Fruit fly (Drosophila melanogaster) whole organism, embryonic: ENCODE results near the gene Prx1.

ENCODE experiments used
- CG12744 ChIP-seq: fragments of 200-800 bp; sonication (Bioruptor generic); optimal IDR thresholded peaks from 2 replicates; lab custom pipeline; 2016; ENCODE audit warnings: missing biosample characterization, missing genetic modification characterization
- CG33557 ChIP-seq: fragments of 200-800 bp; sonication (Bioruptor generic); optimal IDR thresholded peaks from 2 replicates; lab custom pipeline; 2019; ENCODE audit warnings: missing biosample characterization, mild to moderate bottlenecking, missing genetic modification characterization, moderate library complexity
- CG7987 ChIP-seq: fragments of 200-800 bp; sonication (Bioruptor generic); optimal IDR thresholded peaks from 2 replicates; lab custom pipeline; 2018; ENCODE audit warnings: missing biosample characterization, mild to moderate bottlenecking, missing genetic modification characterization, moderate library complexity
- Gug ChIP-seq: fragments of 200-800 bp; sonication (Bioruptor generic); IDR thresholded peaks from 4 replicates; pipeline ENCODE4 v1.3.6; 2022; ENCODE audit warnings: missing biosample characterization, missing genetic modification characterization
- Taf1 ChIP-seq: fragments of 200-800 bp; sonication (Bioruptor generic); IDR thresholded peaks from 2 replicates; pipeline ENCODE4 v1.3.6; 2022; ENCODE audit warnings: missing biosample characterization, missing genetic modification characterization
- dysf ChIP-seq: fragments of 200-800 bp; sonication (Bioruptor generic); IDR thresholded peaks from 3 replicates; pipeline ENCODE4 v1.3.6; 2022; ENCODE audit warnings: missing biosample characterization, missing genetic modification characterization
- usp ChIP-seq: fragments of >200 bp; optimal IDR thresholded peaks from 2 replicates; lab custom pipeline; 2017; ENCODE audit warnings: missing biosample characterization, missing genetic modification characterization

DNA sequence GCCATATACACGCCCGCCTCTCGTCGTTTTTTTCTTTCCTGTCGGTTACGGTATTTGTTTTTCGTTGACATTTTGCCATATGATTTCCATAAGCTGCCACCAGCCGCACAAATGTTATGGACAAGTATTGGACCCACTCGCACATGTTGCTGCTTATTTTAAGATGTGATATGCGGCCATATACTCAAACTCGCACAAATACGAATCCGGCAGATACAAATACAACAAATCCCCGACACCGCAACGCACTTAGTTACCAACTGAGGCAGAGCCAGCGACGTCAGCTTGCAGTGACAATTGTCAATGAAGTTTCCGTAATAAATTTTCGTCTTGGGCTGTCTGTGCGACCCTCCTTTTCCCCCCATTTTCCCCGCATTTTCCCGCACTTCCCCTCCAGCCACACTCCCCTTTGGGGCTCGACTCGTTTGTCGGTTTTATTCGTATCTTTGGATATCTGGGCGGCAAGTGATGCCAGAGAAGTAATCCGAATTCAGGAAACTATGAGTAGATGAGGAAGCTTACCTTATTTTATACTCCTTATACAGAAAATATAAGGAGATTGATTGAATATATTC, 30.9 kb upstream of the Prx1 start:
- no peak for TF ChIP-seq Gug (GFP tag; lab: Robert Waterston, UW)
- TF ChIP-seq dysf (GFP tag; lab: Robert Waterston, UW): no peak
- no peak for TF ChIP-seq CG7987 (GFP tag; lab: Kevin White, UChicago)
- TF ChIP-seq Taf1: no peak
- no peak for TF ChIP-seq usp
- TF ChIP-seq CG12744 (GFP tag; lab: Kevin White, UChicago): no peak
- TF ChIP-seq CG33557: no peak
